Fruit fly (Drosophila melanogaster) whole organism, embryonic: ENCODE results near the gene CG16956.

ENCODE experiments used
- CG10654 ChIP-seq: fragments of 200-800 bp; sonication (Bioruptor generic); optimal IDR thresholded peaks from 2 replicates; lab custom pipeline; 2016; ENCODE audit warnings: missing biosample characterization, missing genetic modification characterization
- CG12659 ChIP-seq: fragments of 200-800 bp; sonication (Bioruptor generic); optimal IDR thresholded peaks from 3 replicates; lab custom pipeline; 2017; ENCODE audit warnings: mild to moderate bottlenecking, missing biosample characterization, missing genetic modification reagents, missing genetic modification characterization
- CG14014 ChIP-seq: fragments of 200-800 bp; sonication (Bioruptor generic); IDR thresholded peaks from 2 replicates; pipeline ENCODE4 v1.3.6; 2022; ENCODE audit warnings: missing biosample characterization, missing genetic modification characterization
- CG15269 ChIP-seq: fragments of 200-800 bp; sonication (Bioruptor generic); optimal IDR thresholded peaks from 2 replicates; lab custom pipeline; 2018; ENCODE audit warnings: missing biosample characterization, mild to moderate bottlenecking, missing genetic modification characterization, moderate library complexity
- CG16779 ChIP-seq: fragments of 200-800 bp; sonication (Bioruptor generic); IDR thresholded peaks from 2 replicates; pipeline ENCODE4 v1.3.6; 2022; ENCODE audit warnings: missing biosample characterization, missing genetic modification characterization
- CG17361 ChIP-seq: fragments of 200-800 bp; sonication (Bioruptor generic); IDR thresholded peaks from 3 replicates; pipeline ENCODE4 v1.3.6; 2022; ENCODE audit warnings: missing biosample characterization, missing genetic modification characterization
- CG17802 ChIP-seq: fragments of 200-800 bp; sonication (Bioruptor generic); optimal IDR thresholded peaks from 2 replicates; lab custom pipeline; 2018; ENCODE audit warnings: missing biosample characterization, mild to moderate bottlenecking, missing genetic modification characterization, moderate library complexity
- CG17912 ChIP-seq: fragments of 200-800 bp; sonication (Bioruptor generic); optimal IDR thresholded peaks from 2 replicates; lab custom pipeline; 2018; ENCODE audit warnings: missing biosample characterization, mild to moderate bottlenecking, missing genetic modification characterization
- CG3838 ChIP-seq: fragments of 200-800 bp; sonication (Bioruptor generic); optimal IDR thresholded peaks from 3 replicates; lab custom pipeline; 2016; ENCODE audit warnings: missing biosample characterization, missing genetic modification characterization
- CG5953 ChIP-seq: fragments of 200-800 bp; sonication (Bioruptor generic); IDR thresholded peaks from 2 replicates; pipeline ENCODE4 v1.3.6; 2022; ENCODE audit warnings: missing biosample characterization, missing genetic modification characterization
- CG6689 ChIP-seq: fragments of 200-800 bp; sonication (Bioruptor generic); IDR thresholded peaks from 2 replicates; pipeline ENCODE4 v1.3.6; 2022; ENCODE audit warnings: missing biosample characterization, missing genetic modification characterization
- CG7271 ChIP-seq: fragments of 200-800 bp; sonication (Bioruptor generic); optimal IDR thresholded peaks from 2 replicates; lab custom pipeline; 2018; ENCODE audit warnings: missing biosample characterization, mild to moderate bottlenecking, missing genetic modification characterization, moderate library complexity
- CHES-1-like ChIP-seq: fragments of 200-800 bp; sonication (Bioruptor generic); optimal IDR thresholded peaks from 2 replicates; lab custom pipeline; 2016; ENCODE audit warnings: missing biosample characterization, missing genetic modification characterization
- Dbx ChIP-seq: fragments of 200-800 bp; sonication (Bioruptor generic); IDR thresholded peaks from 3 replicates; pipeline ENCODE4 v1.3.6; 2022; ENCODE audit warnings: missing biosample characterization, missing genetic modification characterization
- Dek ChIP-seq: fragments of 200-800 bp; sonication (Bioruptor generic); optimal IDR thresholded peaks from 3 replicates; lab custom pipeline; 2019; ENCODE audit warnings: missing biosample characterization, mild to moderate bottlenecking, missing genetic modification characterization, moderate library complexity
- Doc3 ChIP-seq: fragments of 200-800 bp; sonication (Bioruptor generic); IDR thresholded peaks from 3 replicates; pipeline ENCODE4 v1.3.6; 2022; ENCODE audit warnings: missing biosample characterization, missing genetic modification characterization; ENCODE audit not compliant: partially characterized antibody
- Drgx ChIP-seq: fragments of 200-800 bp; sonication (Bioruptor generic); IDR thresholded peaks from 2 replicates; pipeline ENCODE4 v1.3.6; 2022; ENCODE audit warnings: missing biosample characterization, missing genetic modification characterization
- HLH54F ChIP-seq: fragments of 200-800 bp; sonication (Bioruptor generic); optimal IDR thresholded peaks from 3 replicates; lab custom pipeline; 2016; ENCODE audit warnings: missing biosample characterization, missing genetic modification characterization
- HmgD ChIP-seq: fragments of 200-800 bp; sonication (Bioruptor generic); optimal IDR thresholded peaks from 3 replicates; lab custom pipeline; 2016; ENCODE audit warnings: missing biosample characterization, missing genetic modification characterization
- HmgZ ChIP-seq: fragments of 200-800 bp; sonication (Bioruptor generic); optimal IDR thresholded peaks from 2 replicates; lab custom pipeline; 2018; ENCODE audit warnings: missing biosample characterization, mild to moderate bottlenecking, missing genetic modification characterization
- Jarid2 ChIP-seq: fragments of 200-800 bp; sonication (Bioruptor generic); optimal IDR thresholded peaks from 3 replicates; lab custom pipeline; 2017; ENCODE audit warnings: mild to moderate bottlenecking, missing biosample characterization, missing genetic modification reagents, missing genetic modification characterization
- Kr ChIP-seq: fragments of 200-800 bp; sonication (Bioruptor generic); optimal IDR thresholded peaks from 2 replicates; lab custom pipeline; 2017; ENCODE audit warnings: missing biosample characterization, mild to moderate bottlenecking, missing genetic modification characterization
- MESR4 ChIP-seq: fragments of 200-800 bp; sonication (Bioruptor generic); optimal IDR thresholded peaks from 2 replicates; lab custom pipeline; 2018; ENCODE audit warnings: missing biosample characterization, mild to moderate bottlenecking, missing genetic modification characterization, moderate library complexity
- Mes4 ChIP-seq: fragments of 200-800 bp; sonication (Bioruptor generic); optimal IDR thresholded peaks from 2 replicates; lab custom pipeline; 2016; ENCODE audit warnings: missing biosample characterization, missing genetic modification characterization
- NK7.1 ChIP-seq: fragments of 200-800 bp; sonication (Bioruptor generic); optimal IDR thresholded peaks from 3 replicates; lab custom pipeline; 2016; ENCODE audit warnings: missing biosample characterization, missing genetic modification characterization
- Scr ChIP-seq: fragments of 200-800 bp; sonication (Bioruptor generic); IDR thresholded peaks from 2 replicates; pipeline ENCODE4 v1.3.6; 2022; ENCODE audit warnings: missing biosample characterization, missing genetic modification characterization; ENCODE audit not compliant: partially characterized antibody
- Sry-δ ChIP-seq: fragments of 200-800 bp; sonication (Bioruptor generic); optimal IDR thresholded peaks from 2 replicates; lab custom pipeline; 2016; ENCODE audit warnings: missing biosample characterization, missing genetic modification characterization
- Ssrp ChIP-seq: fragments of 200-800 bp; sonication (Bioruptor generic); optimal IDR thresholded peaks from 2 replicates; lab custom pipeline; 2018; ENCODE audit warnings: missing biosample characterization, mild to moderate bottlenecking, missing genetic modification characterization, moderate library complexity
- ase ChIP-seq: fragments of 200-800 bp; sonication (Bioruptor generic); IDR thresholded peaks from 3 replicates; pipeline ENCODE4 v1.3.6; 2022; ENCODE audit warnings: missing biosample characterization, missing genetic modification characterization
- corto ChIP-seq: fragments of 200-800 bp; sonication (Bioruptor generic); optimal IDR thresholded peaks from 2 replicates; lab custom pipeline; 2016; ENCODE audit warnings: missing biosample characterization, mild to moderate bottlenecking, missing genetic modification characterization, moderate library complexity
- cwo ChIP-seq: fragments of 200-800 bp; sonication (Bioruptor generic); optimal IDR thresholded peaks from 3 replicates; lab custom pipeline; 2017; ENCODE audit warnings: missing biosample characterization, missing genetic modification characterization, mild to moderate bottlenecking, moderate library complexity, missing genetic modification reagents
- dmrt99B ChIP-seq: fragments of 200-800 bp; sonication (Bioruptor generic); optimal IDR thresholded peaks from 2 replicates; lab custom pipeline; 2018; ENCODE audit warnings: missing biosample characterization, mild to moderate bottlenecking, missing genetic modification characterization, moderate library complexity
- esg ChIP-seq: fragments of 200-800 bp; sonication (Bioruptor generic); conservative IDR thresholded peaks from 2 replicates; pipeline ENCODE4 v1.3.6; 2022; ENCODE audit warnings: missing biosample characterization, missing genetic modification characterization
- ewg ChIP-seq: fragments of 200-800 bp; sonication (Bioruptor generic); optimal IDR thresholded peaks from 3 replicates; lab custom pipeline; 2017; ENCODE audit warnings: mild to moderate bottlenecking, missing biosample characterization, missing genetic modification reagents, missing genetic modification characterization
- fd3F ChIP-seq: fragments of 200-800 bp; sonication (Bioruptor generic); optimal IDR thresholded peaks from 2 replicates; lab custom pipeline; 2018; ENCODE audit warnings: missing biosample characterization, mild to moderate bottlenecking, missing genetic modification characterization, moderate library complexity
- fu2 ChIP-seq: fragments of 200-800 bp; sonication (Bioruptor generic); optimal IDR thresholded peaks from 2 replicates; lab custom pipeline; 2016; ENCODE audit warnings: missing biosample characterization, missing genetic modification characterization
- gfzf ChIP-seq: fragments of 200-800 bp; sonication (Bioruptor generic); optimal IDR thresholded peaks from 2 replicates; lab custom pipeline; 2016; ENCODE audit warnings: missing biosample characterization, mild to moderate bottlenecking, missing genetic modification characterization, moderate library complexity
- hb ChIP-seq: fragments of 200-800 bp; sonication (Bioruptor generic); IDR thresholded peaks from 3 replicates; pipeline ENCODE4 v1.3.6; 2022; ENCODE audit warnings: missing biosample characterization, missing genetic modification characterization; ENCODE audit not compliant: partially characterized antibody
- lab ChIP-seq: fragments of 200-800 bp; sonication (Bioruptor generic); optimal IDR thresholded peaks from 3 replicates; lab custom pipeline; 2017; ENCODE audit warnings: missing biosample characterization, missing genetic modification characterization, mild to moderate bottlenecking, moderate library complexity, missing genetic modification reagents
- lov ChIP-seq, 2 experiments: fragments of 200-800 bp in 1 of 2; fragments of >200 bp in 1 of 2; sonication (Bioruptor generic) in 1 of 2; IDR thresholded peaks in 1 of 2; optimal IDR thresholded peaks in 1 of 2; 2 replicates in 1 of 2; 3 replicates in 1 of 2; pipeline versions ENCODE4 v1.3.6 to Lab custom; 2017 to 2022; ENCODE audit warnings: missing biosample characterization in 1 of 2, missing genetic modification characterization in 1 of 2
- mirr ChIP-seq: fragments of 200-800 bp; sonication (Bioruptor generic); optimal IDR thresholded peaks from 3 replicates; lab custom pipeline; 2018; ENCODE audit warnings: missing biosample characterization, mild to moderate bottlenecking, missing genetic modification characterization
- nerfin-2 ChIP-seq: fragments of 200-800 bp; sonication (Bioruptor generic); IDR thresholded peaks from 2 replicates; pipeline ENCODE4 v1.3.6; 2022; ENCODE audit warnings: missing biosample characterization, missing genetic modification characterization; ENCODE audit not compliant: partially characterized antibody
- p53 ChIP-seq: fragments of 200-800 bp; sonication (Bioruptor generic); optimal IDR thresholded peaks from 2 replicates; lab custom pipeline; 2016; ENCODE audit warnings: missing biosample characterization, missing genetic modification characterization
- psq ChIP-seq: fragments of 200-800 bp; sonication (Bioruptor generic); optimal IDR thresholded peaks from 2 replicates; lab custom pipeline; 2017; ENCODE audit warnings: missing biosample characterization, missing genetic modification characterization
- sens ChIP-seq: fragments of 200-800 bp; sonication (Bioruptor generic); peaks from one replicate; lab custom pipeline; 2016; ENCODE audit warnings: missing biosample characterization, missing genetic modification characterization
- sens-2 ChIP-seq: fragments of 200-800 bp; sonication (Bioruptor generic); IDR thresholded peaks from 2 replicates; pipeline ENCODE4 v1.3.6; 2022; ENCODE audit warnings: missing biosample characterization, missing genetic modification characterization
- stc ChIP-seq: fragments of 200-800 bp; sonication (Bioruptor generic); IDR thresholded peaks from 2 replicates; pipeline ENCODE4 v1.3.6; 2022; ENCODE audit warnings: missing biosample characterization, missing genetic modification characterization
- tio ChIP-seq: fragments of 200-800 bp; sonication (Bioruptor generic); optimal IDR thresholded peaks from 2 replicates; lab custom pipeline; 2017; ENCODE audit warnings: missing biosample characterization, missing genetic modification characterization, inconsistent platforms
- twi ChIP-seq: fragments of 200-800 bp; optimal IDR thresholded peaks from 2 replicates; lab custom pipeline; 2019; ENCODE audit warnings: missing biosample characterization, mild to moderate bottlenecking, missing genetic modification characterization, moderate library complexity
- wdn ChIP-seq: fragments of 200-800 bp; sonication (Bioruptor generic); IDR thresholded peaks from 2 replicates; pipeline ENCODE4 v1.3.6; 2022; ENCODE audit warnings: missing biosample characterization, missing genetic modification characterization

Gene CG16956

dm6 chr2L:13368940-13369339, 45.4 kb downstream of the CG16956 start, which contains the start of gene CG31855 (continued):
- TF ChIP-seq CG17361 (GFP tag; lab: Robert Waterston, UW) (peak; percentile 73; the same call in 2 of the 3 replicates), Scr (GFP tag; lab: Robert Waterston, UW) (no peak), twi (tag; lab: Kevin White, UChicago) (peak; percentile 36), CHES-1-like (GFP tag; lab: Kevin White, UChicago) (peak; percentile 58), gfzf (GFP tag; lab: Kevin White, UChicago) (peak; percentile 22), CG6689 (GFP tag; lab: Robert Waterston, UW) (peak; percentile 63), CG12659 (GFP tag; lab: Kevin White, UChicago) (peak; percentile 91), mirr (GFP tag; lab: Kevin White, UChicago) (peak; percentile 66), CG16779 (GFP tag; lab: Robert Waterston, UW) (peak; percentile 86), lab (GFP tag; lab: Kevin White, UChicago) (peak; percentile 91), nerfin-2 (GFP tag; lab: Robert Waterston, UW) (no peak), wdn (peak; percentile 70), CG7271 (tag; lab: Kevin White, UChicago) (peak; percentile 33), NK7.1 (no peak), p53 (GFP tag; lab: Kevin White, UChicago) (no peak), Mes4 (peak; percentile 49), psq (GFP tag; lab: Kevin White, UChicago) (peak; percentile 7), tio (GFP tag; lab: Kevin White, UChicago) (no peak), Sry-δ (GFP tag; lab: Kevin White, UChicago) (peak; percentile 35), hb (no peak), Kr (no peak), dmrt99B (tag; lab: Kevin White, UChicago) (peak; percentile 76), sens (GFP tag; lab: Kevin White, UChicago) (peak; percentile 96), Drgx (peak; percentile 51; the same call in 1 of the 2 replicates), ase (GFP tag; lab: Robert Waterston, UW) (peak; percentile 86), ewg (GFP tag; lab: Kevin White, UChicago) (peak; percentile 68), CG3838 (GFP tag; lab: Kevin White, UChicago) (peak; percentile 22), Jarid2 (GFP tag; lab: Kevin White, UChicago) (no peak), Dbx (GFP tag; lab: Robert Waterston, UW) (peak; percentile 90), sens-2 (peak; percentile 61), Ssrp (tag; lab: Kevin White, UChicago) (peak; percentile 63), CG5953 (GFP tag; lab: Robert Waterston, UW) (peak; percentile 73), CG17802 (tag; lab: Kevin White, UChicago) (peak; percentile 42), lov (optimal IDR thresholded peaks at IDR 0.05; lab: Kevin White, UChicago) (no peak), lov (GFP tag; IDR thresholded peaks at IDR 0.05; lab: Robert Waterston, UW) (peak; percentile 62; the same call in 1 of the 3 replicates), fd3F (GFP tag; lab: Kevin White, UChicago) (peak; percentile 75), Dek (tag; lab: Kevin White, UChicago) (peak; percentile 78), CG14014 (peak; percentile 86), HLH54F (GFP tag; lab: Kevin White, UChicago) (peak; percentile 74), Doc3 (GFP tag; lab: Robert Waterston, UW) (no peak), stc (peak; percentile 76), fu2 (GFP tag; lab: Kevin White, UChicago) (peak; percentile 69), CG17912 (GFP tag; lab: Kevin White, UChicago) (peak; percentile 69), cwo (peak; percentile 68), HmgD (GFP tag; lab: Kevin White, UChicago) (no peak), CG10654 (GFP tag; lab: Kevin White, UChicago) (peak; percentile 76), MESR4 (peak; percentile 75), esg (GFP tag; lab: Robert Waterston, UW) (peak; percentile 52), CG15269 (peak; percentile 85), HmgZ (tag; lab: Kevin White, UChicago) (peak; percentile 85), corto (peak; percentile 40)
